Worm (Caenorhabditis elegans) whole organism, L3 larva: Measurements from ENCODE around the gene F26F12.2.

Experiments
- R02D3.7 ChIP-seq: fragments of 150-350 bp; optimal IDR thresholded peaks from 2 replicates; lab custom pipeline; 2014; ENCODE audit warnings: missing biosample characterization, missing genetic modification characterization
- ZK546.5 ChIP-seq: sonication (generic microtip); optimal IDR thresholded peaks from 2 replicates; lab custom pipeline; 2017; ENCODE audit warnings: missing biosample characterization, missing genetic modification characterization
- aly-2 ChIP-seq: fragments of 150-350 bp; optimal IDR thresholded peaks from 2 replicates; lab custom pipeline; 2014; ENCODE audit warnings: missing biosample characterization, missing genetic modification characterization
- ama-1 ChIP-seq: fragments of 150-350 bp; optimal IDR thresholded peaks from 2 replicates; lab custom pipeline; 2018
- ceh-16 ChIP-seq: sonication (generic microtip); optimal IDR thresholded peaks from 2 replicates; lab custom pipeline; 2017; ENCODE audit warnings: missing biosample characterization, missing genetic modification characterization
- ceh-28 ChIP-seq: fragments of 150-350 bp; optimal IDR thresholded peaks from 2 replicates; lab custom pipeline; 2014; ENCODE audit warnings: missing biosample characterization, missing genetic modification reagents, missing genetic modification characterization
- ceh-82 ChIP-seq: fragments of 150-350 bp; optimal IDR thresholded peaks from 2 replicates; lab custom pipeline; 2014; ENCODE audit warnings: missing biosample characterization, missing genetic modification characterization
- ceh-9 ChIP-seq: sonication (generic microtip); optimal IDR thresholded peaks from 2 replicates; lab custom pipeline; 2018; ENCODE audit warnings: missing biosample characterization, missing genetic modification characterization
- daf-12 ChIP-seq: fragments of 150-350 bp; optimal IDR thresholded peaks from 2 replicates; lab custom pipeline; 2014; ENCODE audit warnings: missing biosample characterization, missing genetic modification reagents, missing genetic modification characterization
- egl-27 ChIP-seq: sonication (generic microtip); optimal IDR thresholded peaks from 4 replicates; lab custom pipeline; 2017; ENCODE audit warnings: missing biosample characterization, missing genetic modification reagents, missing genetic modification characterization
- egl-5 ChIP-seq: fragments of 150-350 bp; optimal IDR thresholded peaks from 2 replicates; lab custom pipeline; 2017; ENCODE audit warnings: missing biosample characterization, missing genetic modification reagents, missing genetic modification characterization, inconsistent platforms
- elt-1 ChIP-seq: fragments of 150-350 bp; optimal IDR thresholded peaks from 2 replicates; lab custom pipeline; 2014; ENCODE audit warnings: missing biosample characterization, missing genetic modification characterization
- elt-2 ChIP-seq: sonication (generic microtip); optimal IDR thresholded peaks from 2 replicates; lab custom pipeline; 2016; ENCODE audit warnings: missing genetic modification reagents, mild to moderate bottlenecking, missing genetic modification characterization, missing compliant biosample characterization
- elt-3 ChIP-seq, 3 experiments: fragments of 150-350 bp in 1 of 3; sonication (generic microtip) in 2 of 3; optimal IDR thresholded peaks; 2 replicates in 2 of 3; 4 replicates in 1 of 3; lab custom pipeline; 2014 to 2017; ENCODE audit warnings: missing biosample characterization in 3 of 3, missing genetic modification characterization in 3 of 3
- eor-1 ChIP-seq, 2 experiments: fragments of 150-350 bp; optimal IDR thresholded peaks; 2 replicates each; lab custom pipeline; 2014 to 2018; ENCODE audit warnings: missing biosample characterization in 2 of 2, missing genetic modification characterization in 2 of 2
- fkh-10 ChIP-seq: sonication (generic microtip); optimal IDR thresholded peaks from 2 replicates; lab custom pipeline; 2017; ENCODE audit warnings: missing biosample characterization, missing genetic modification reagents, missing genetic modification characterization
- fkh-2 ChIP-seq: fragments of 150-350 bp; optimal IDR thresholded peaks from 2 replicates; lab custom pipeline; 2014; ENCODE audit warnings: missing biosample characterization, missing genetic modification reagents, missing genetic modification characterization
- fos-1 ChIP-seq: fragments of 150-350 bp; optimal IDR thresholded peaks from 2 replicates; lab custom pipeline; 2014; ENCODE audit warnings: missing biosample characterization, missing genetic modification characterization
- hmg-11 ChIP-seq: sonication (generic microtip); optimal IDR thresholded peaks from 2 replicates; lab custom pipeline; 2016; ENCODE audit warnings: missing genetic modification characterization, missing compliant biosample characterization
- jun-1 ChIP-seq: fragments of 150-350 bp; optimal IDR thresholded peaks from 2 replicates; lab custom pipeline; 2014; ENCODE audit warnings: missing biosample characterization, missing genetic modification reagents, missing genetic modification characterization
- lin-15B ChIP-seq: fragments of 150-350 bp; optimal IDR thresholded peaks from 2 replicates; lab custom pipeline; 2014; ENCODE audit warnings: missing biosample characterization, missing genetic modification characterization
- lin-39 ChIP-seq: fragments of 150-350 bp; optimal IDR thresholded peaks from 2 replicates; lab custom pipeline; 2018; ENCODE audit warnings: missing biosample characterization, missing genetic modification reagents, missing genetic modification characterization
- lsy-12 ChIP-seq: sonication (generic microtip); optimal IDR thresholded peaks from 2 replicates; lab custom pipeline; 2016; ENCODE audit warnings: mild to moderate bottlenecking, missing genetic modification characterization, missing compliant biosample characterization
- mdl-1 ChIP-seq: fragments of 150-350 bp; optimal IDR thresholded peaks from 2 replicates; lab custom pipeline; 2014; ENCODE audit warnings: missing biosample characterization, missing genetic modification characterization
- mml-1 ChIP-seq: fragments of 150-350 bp; sonication (generic microtip); optimal IDR thresholded peaks from 3 replicates; lab custom pipeline; 2014; ENCODE audit warnings: missing biosample characterization, missing genetic modification characterization
- nfya-1 ChIP-seq: sonication (generic microtip); optimal IDR thresholded peaks from 2 replicates; lab custom pipeline; 2017; ENCODE audit warnings: missing genetic modification characterization, mild to moderate bottlenecking, missing compliant biosample characterization, antibody characterized with exemption, moderate library complexity; ENCODE audit not compliant: insufficient read depth
- nhr-11 ChIP-seq: fragments of 150-350 bp; optimal IDR thresholded peaks from 2 replicates; lab custom pipeline; 2014; ENCODE audit warnings: missing biosample characterization, missing genetic modification characterization
- nhr-12 ChIP-seq: fragments of 150-350 bp; optimal IDR thresholded peaks from 2 replicates; lab custom pipeline; 2014; ENCODE audit warnings: missing biosample characterization, missing genetic modification characterization
- nhr-23 ChIP-seq: fragments of 150-350 bp; optimal IDR thresholded peaks from 2 replicates; lab custom pipeline; 2014; ENCODE audit warnings: missing biosample characterization, missing genetic modification reagents, missing genetic modification characterization
- nhr-237 ChIP-seq: fragments of 150-350 bp; optimal IDR thresholded peaks from 2 replicates; lab custom pipeline; 2014; ENCODE audit warnings: missing biosample characterization, missing genetic modification characterization
- nhr-28 ChIP-seq: fragments of 150-350 bp; optimal IDR thresholded peaks from 2 replicates; lab custom pipeline; 2014; ENCODE audit warnings: missing biosample characterization, missing genetic modification characterization
- nhr-43 ChIP-seq: sonication (generic microtip); optimal IDR thresholded peaks from 2 replicates; lab custom pipeline; 2016; ENCODE audit warnings: mild to moderate bottlenecking, missing genetic modification characterization, missing compliant biosample characterization; ENCODE audit not compliant: poor library complexity, severe bottlenecking
- nhr-67 ChIP-seq: fragments of 150-350 bp; optimal IDR thresholded peaks from 2 replicates; lab custom pipeline; 2014; ENCODE audit warnings: missing biosample characterization, missing genetic modification characterization
- pha-4 ChIP-seq: fragments of 150-350 bp; optimal IDR thresholded peaks from 2 replicates; lab custom pipeline; 2014; ENCODE audit warnings: missing biosample characterization, missing genetic modification reagents, missing genetic modification characterization
- pqm-1 ChIP-seq: fragments of 150-350 bp; optimal IDR thresholded peaks from 2 replicates; lab custom pipeline; 2017; ENCODE audit warnings: missing biosample characterization, missing genetic modification characterization, inconsistent platforms
- sea-2 ChIP-seq: fragments of 150-350 bp; sonication (generic microtip); optimal IDR thresholded peaks from 4 replicates; lab custom pipeline; 2014; ENCODE audit warnings: missing biosample characterization, missing genetic modification reagents, missing genetic modification characterization
- skn-1 ChIP-seq: fragments of 150-350 bp; optimal IDR thresholded peaks from 2 replicates; lab custom pipeline; 2014; ENCODE audit warnings: missing biosample characterization, missing genetic modification characterization
- snpc-4 ChIP-seq: fragments of 150-350 bp; optimal IDR thresholded peaks from 2 replicates; lab custom pipeline; 2014; ENCODE audit warnings: missing biosample characterization, missing genetic modification characterization
- unc-39 ChIP-seq: sonication (generic microtip); optimal IDR thresholded peaks from 4 replicates; lab custom pipeline; 2017; ENCODE audit warnings: missing biosample characterization, missing genetic modification characterization
- unc-62 ChIP-seq: fragments of 150-350 bp; sonication (generic microtip); optimal IDR thresholded peaks from 4 replicates; lab custom pipeline; 2014; ENCODE audit warnings: missing biosample characterization, missing genetic modification reagents, missing genetic modification characterization
- zag-1 ChIP-seq: fragments of 150-350 bp; optimal IDR thresholded peaks from 2 replicates; lab custom pipeline; 2014; ENCODE audit warnings: missing biosample characterization, missing genetic modification characterization
- ztf-11 ChIP-seq: fragments of 150-350 bp; optimal IDR thresholded peaks from 2 replicates; lab custom pipeline; 2014; ENCODE audit warnings: missing biosample characterization, missing genetic modification characterization
- ztf-4 ChIP-seq: fragments of 150-350 bp; optimal IDR thresholded peaks from 2 replicates; lab custom pipeline; 2014; ENCODE audit warnings: missing biosample characterization, missing genetic modification characterization

The F26F12.2 gene

ce11 chrV:5851631-5852030 is 13.2 kb upstream of the F26F12.2 start:
- peak; percentile 60 for TF ChIP-seq pha-4 (tag; lab: Kevin White, UChicago)
- no peak for TF ChIP-seq elt-3 (tag; optimal IDR thresholded peaks at IDR 0.05; lab: Kevin White, UChicago)
- TF ChIP-seq lin-39 (tag; lab: Kevin White, UChicago) = peak; percentile 32

ce11 chrV:5850671-5851070 is 12.3 kb upstream of the F26F12.2 start:
- no peak for TF ChIP-seq nhr-28 (tag; lab: Kevin White, UChicago)
- no peak for TF ChIP-seq ceh-16 (tag; lab: Kevin White, UChicago)
- no peak for TF ChIP-seq zag-1 (tag; lab: Kevin White, UChicago)
- TF ChIP-seq nhr-11 (tag; lab: Kevin White, UChicago) = no peak
- no peak for TF ChIP-seq nhr-237 (tag; lab: Kevin White, UChicago)

- TF ChIP-seq fkh-2 = no peak
- no peak for TF ChIP-seq ceh-9 (tag; lab: Kevin White, UChicago)
- peak; percentile 7 for TF ChIP-seq pha-4 (tag; lab: Kevin White, UChicago)
- peak; percentile 4 for TF ChIP-seq nfya-1 (tag; lab: Kevin White, UChicago)
- peak; percentile 44 for TF ChIP-seq fkh-10
Observed at ce11 chrV:5848015-5848609, 9.7 kb upstream of the F26F12.2 start.

- TF ChIP-seq egl-5 (peak; percentile 7), nhr-23 (tag; lab: Kevin White, UChicago) (peak; percentile 51), ceh-82 (no peak)
Observed at ce11 chrV:5846729-5847128, 8.3 kb upstream of the F26F12.2 start.

- peak; percentile 66 for TF ChIP-seq fkh-10
- no peak for TF ChIP-seq nhr-43 (tag; lab: Kevin White, UChicago)
- TF ChIP-seq nhr-11 (tag; lab: Kevin White, UChicago) = peak; percentile 47
- peak; percentile 25 for TF ChIP-seq ama-1 (lab: Kevin White, UChicago)
- peak; percentile 55 for TF ChIP-seq egl-5
- no peak for TF ChIP-seq daf-12 (tag; lab: Kevin White, UChicago)
- no peak for TF ChIP-seq elt-1 (tag; lab: Kevin White, UChicago)
- no peak for TF ChIP-seq nhr-67 (tag; lab: Kevin White, UChicago)
- TF ChIP-seq jun-1 (tag; lab: Kevin White, UChicago) = peak; percentile 3
- peak; percentile 82 for TF ChIP-seq lin-39 (tag; lab: Kevin White, UChicago)
- no peak for TF ChIP-seq aly-2
- TF ChIP-seq fos-1 (tag; lab: Kevin White, UChicago) = no peak
- no peak for TF ChIP-seq ZK546.5 (tag; lab: Kevin White, UChicago)
- no peak for TF ChIP-seq unc-62 (GFP tag; lab: Kevin White, UChicago)
- no peak for TF ChIP-seq sea-2
- TF ChIP-seq nhr-28 (tag; lab: Kevin White, UChicago) = no peak
- TF ChIP-seq nhr-23 (tag; lab: Kevin White, UChicago) = no peak
- TF ChIP-seq ztf-11 (tag; lab: Kevin White, UChicago) = no peak
- no peak for TF ChIP-seq fkh-2
- TF ChIP-seq lsy-12 (tag; lab: Kevin White, UChicago) = peak; percentile 30
- peak; percentile 10 for TF ChIP-seq snpc-4 (tag; lab: Kevin White, UChicago)
- no peak for TF ChIP-seq ceh-9 (tag; lab: Kevin White, UChicago)
- no peak for TF ChIP-seq mdl-1
- TF ChIP-seq hmg-11 (tag; lab: Kevin White, UChicago) = peak; percentile 74
- TF ChIP-seq elt-3 (tag; optimal IDR thresholded peaks at IDR 0.05; lab: Kevin White, UChicago) = no peak
- no peak for TF ChIP-seq mml-1 (tag; lab: Kevin White, UChicago)
- peak; percentile 8 for TF ChIP-seq lin-15B (tag; lab: Kevin White, UChicago)
- peak; percentile 89 for TF ChIP-seq pha-4 (tag; lab: Kevin White, UChicago)
- no peak for TF ChIP-seq R02D3.7 (tag; lab: Kevin White, UChicago)
- peak; percentile 19 for TF ChIP-seq skn-1 (tag; lab: Kevin White, UChicago)
- no peak for TF ChIP-seq nhr-237 (tag; lab: Kevin White, UChicago)
- no peak for TF ChIP-seq egl-27
- TF ChIP-seq elt-2 = peak; percentile 88
- TF ChIP-seq ceh-82 = no peak
- TF ChIP-seq zag-1 (tag; lab: Kevin White, UChicago) = no peak
- peak; percentile 77 for TF ChIP-seq pqm-1 (tag; lab: Kevin White, UChicago)
- TF ChIP-seq ztf-4 = no peak
- no peak for TF ChIP-seq nhr-12 (tag; lab: Kevin White, UChicago)
- TF ChIP-seq ceh-28 (tag; lab: Kevin White, UChicago) = no peak
- TF ChIP-seq nfya-1 (tag; lab: Kevin White, UChicago) = peak; percentile 77
- no peak for TF ChIP-seq eor-1 (tag; optimal IDR thresholded peaks at IDR 0.05; lab: Kevin White, UChicago)
- TF ChIP-seq unc-39 (tag; lab: Kevin White, UChicago) = no peak
Observed at ce11 chrV:5845669-5846189, 7.3 kb upstream of the F26F12.2 start, which contains the start of gene F26F12.3. F26F12.3 (minus strand) TSS chrV:5845719.
